Worm (Caenorhabditis elegans) whole organism, early embryonic: ENCODE data around the gene F36D4.4.
"Not testable (repeated sequence)": the region's sequence is repeated elsewhere in the genome, so short reads cannot be mapped to it uniquely, and the experiment has no call there.

ENCODE experiments used
- B0310.2 ChIP-seq: sonication (generic microtip); optimal IDR thresholded peaks from 2 replicates; lab custom pipeline; 2016; ENCODE audit warnings: mild to moderate bottlenecking, missing genetic modification characterization, missing compliant biosample characterization
- F13C5.2 ChIP-seq: sonication (generic microtip); optimal IDR thresholded peaks from 2 replicates; lab custom pipeline; 2017; ENCODE audit warnings: mild to moderate bottlenecking, missing genetic modification characterization, inconsistent platforms, missing compliant biosample characterization
- aly-1 ChIP-seq: sonication (generic microtip); optimal IDR thresholded peaks from 2 replicates; lab custom pipeline; 2016; ENCODE audit warnings: missing genetic modification characterization, missing compliant biosample characterization
- ama-1 ChIP-seq: fragments of 150-350 bp; optimal IDR thresholded peaks from 2 replicates; lab custom pipeline; 2014
- ceh-13 ChIP-seq: fragments of 200-800 bp; sonication (Bioruptor generic); optimal IDR thresholded peaks from 2 replicates; lab custom pipeline; 2018; ENCODE audit warnings: mild to moderate bottlenecking, missing genetic modification characterization, missing compliant biosample characterization
- ceh-36 ChIP-seq: sonication (generic microtip); optimal IDR thresholded peaks from 2 replicates; lab custom pipeline; 2016; ENCODE audit warnings: missing genetic modification characterization, inconsistent platforms, missing compliant biosample characterization
- ets-7 ChIP-seq: sonication (generic microtip); optimal IDR thresholded peaks from 2 replicates; lab custom pipeline; 2016; ENCODE audit warnings: missing genotype, missing genetic modification characterization, missing compliant biosample characterization
- flt-1 ChIP-seq: fragments of 200-800 bp; sonication (Bioruptor generic); IDR thresholded peaks from 2 replicates; pipeline ENCODE4 v1.3.6; 2022; ENCODE audit warnings: missing genetic modification characterization, missing compliant biosample characterization
- hmbx-1 ChIP-seq: sonication (generic microtip); optimal IDR thresholded peaks from 2 replicates; lab custom pipeline; 2016; ENCODE audit warnings: mild to moderate bottlenecking, missing genetic modification characterization, missing compliant biosample characterization
- hmg-4 ChIP-seq: fragments of 200-800 bp; sonication (Bioruptor generic); optimal IDR thresholded peaks from 2 replicates; lab custom pipeline; 2018; ENCODE audit warnings: mild to moderate bottlenecking, missing genetic modification characterization, missing compliant biosample characterization
- hnd-1 ChIP-seq: sonication (generic microtip); optimal IDR thresholded peaks from 2 replicates; lab custom pipeline; 2016; ENCODE audit warnings: missing genetic modification characterization, missing compliant biosample characterization
- pes-1 ChIP-seq: fragments of 200-800 bp; sonication (Bioruptor generic); IDR thresholded peaks from 2 replicates; pipeline ENCODE4 v1.3.6; 2022; ENCODE audit warnings: missing genetic modification reagents, missing genetic modification characterization, missing compliant biosample characterization
- scrt-1 ChIP-seq: fragments of 200-800 bp; sonication (Bioruptor generic); IDR thresholded peaks from 2 replicates; pipeline ENCODE4 v1.3.6; 2022; ENCODE audit warnings: missing genetic modification characterization, missing compliant biosample characterization
- sea-1 ChIP-seq: fragments of 200-800 bp; sonication (Bioruptor generic); conservative IDR thresholded peaks from 2 replicates; pipeline ENCODE4 v1.3.6; 2022; ENCODE audit warnings: missing genetic modification characterization, missing compliant biosample characterization
- tbx-11 ChIP-seq: fragments of 200-800 bp; sonication (Bioruptor generic); IDR thresholded peaks from 2 replicates; pipeline ENCODE4 v1.3.6; 2022; ENCODE audit warnings: missing genetic modification characterization, missing compliant biosample characterization
- tbx-37 ChIP-seq: fragments of 200-800 bp; sonication (Bioruptor generic); conservative IDR thresholded peaks from 2 replicates; pipeline ENCODE4 v1.3.6; 2022; ENCODE audit warnings: missing genetic modification reagents, missing genetic modification characterization, missing compliant biosample characterization
- tra-4 ChIP-seq: sonication (generic microtip); optimal IDR thresholded peaks from 2 replicates; lab custom pipeline; 2017; ENCODE audit warnings: missing genetic modification characterization, missing compliant biosample characterization

The F36D4.4 gene

DNA sequence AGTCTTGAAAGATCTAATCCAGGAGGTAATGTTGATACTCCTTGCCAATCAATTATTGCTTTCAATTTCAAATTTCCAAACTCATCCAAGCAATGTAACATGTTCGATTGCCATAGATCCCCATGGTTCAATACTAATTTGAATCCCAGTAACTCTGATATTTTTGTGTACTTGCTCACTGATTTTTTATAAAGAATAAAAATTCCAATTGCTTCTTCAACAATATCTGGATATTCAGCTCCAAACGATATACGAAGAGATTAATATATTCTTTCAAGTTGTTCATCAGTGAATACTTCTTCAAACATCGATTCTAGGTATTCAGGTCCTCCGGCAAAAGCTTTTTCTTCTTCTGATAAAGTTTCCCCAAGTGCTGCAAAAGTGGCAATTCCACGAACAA lies 34.6 kb downstream of the F36D4.4 start, which contains the start of gene E02C12.11:
Gene E02C12.11 (minus strand): TSS at position 101 of the 400 bp plus-strand sequence.
- TF ChIP-seq scrt-1 (GFP tag; lab: Robert Waterston, UW); ets-7 (tag; lab: Kevin White, UChicago); B0310.2: not testable (repeated sequence)

DNA sequence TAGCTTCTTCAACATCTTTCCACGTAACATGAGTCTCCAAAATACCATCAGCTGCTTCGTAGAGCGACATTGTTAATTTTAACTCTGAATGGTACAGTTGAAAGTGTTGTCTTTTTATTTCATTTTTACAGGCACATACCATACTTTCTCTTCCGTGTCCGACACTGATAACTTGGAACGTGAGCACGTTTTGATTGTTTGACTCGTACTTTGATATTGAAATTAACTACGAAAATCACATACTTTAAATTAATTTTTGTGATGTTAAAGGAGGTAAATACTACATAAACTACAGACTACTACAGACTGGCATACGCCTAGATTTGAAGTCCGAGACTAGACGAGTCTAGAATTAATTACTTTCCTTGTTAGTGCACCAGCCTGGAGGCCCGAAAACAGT lies 36.1 kb downstream of the F36D4.4 start, which contains the start of gene E02C12.10:
Gene E02C12.10 (minus strand): TSS at position 75 of the 400 bp plus-strand sequence.
- TF ChIP-seq ceh-36 (tag; lab: Kevin White, UChicago) (no peak), hmbx-1 (tag; lab: Kevin White, UChicago) (no peak), pes-1 (GFP tag; lab: Robert Waterston, UW) (no peak), hmg-4 (no peak), sea-1 (GFP tag; lab: Robert Waterston, UW) (no peak), aly-1 (tag; lab: Kevin White, UChicago) (no peak), B0310.2 (no peak), ets-7 (tag; lab: Kevin White, UChicago) (no peak), tbx-11 (GFP tag; lab: Robert Waterston, UW) (no peak), F13C5.2 (tag; lab: Kevin White, UChicago) (no peak), ceh-13 (GFP tag; lab: Kevin White, UChicago) (no peak), tbx-37 (GFP tag; lab: Robert Waterston, UW) (no peak), flt-1 (no peak), scrt-1 (GFP tag; lab: Robert Waterston, UW) (no peak), ama-1 (lab: Kevin White, UChicago) (no peak), hnd-1 (tag; lab: Kevin White, UChicago) (no peak), tra-4 (no peak)

DNA sequence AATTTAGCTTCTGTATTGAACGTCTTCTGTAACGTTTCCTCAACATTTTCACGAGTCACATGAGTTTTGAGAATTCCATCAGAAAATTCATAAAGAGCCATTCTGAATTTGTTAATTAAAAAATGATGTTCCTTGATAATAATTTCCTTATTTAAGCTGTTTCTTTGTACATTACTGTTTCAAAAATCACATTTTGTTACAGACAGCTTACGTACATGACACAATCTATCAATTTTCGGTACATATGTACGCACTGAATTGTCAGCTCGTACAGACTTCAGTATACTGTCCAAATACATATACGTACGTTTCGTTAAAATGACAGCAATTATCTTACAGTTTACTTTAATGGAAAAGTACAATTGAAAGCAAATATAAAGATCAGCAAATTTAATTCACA lies 38.0 kb downstream of the F36D4.4 start, which contains the start of gene E02C12.19:
Gene E02C12.19 (minus strand): TSS at position 101 of the 400 bp plus-strand sequence.
- TF ChIP-seq flt-1, result no peak
- TF ChIP-seq ceh-13 (GFP tag; lab: Kevin White, UChicago), result no peak

- TF ChIP-seq hnd-1 (tag; lab: Kevin White, UChicago) (no peak), hmg-4 (no peak), hmbx-1 (tag; lab: Kevin White, UChicago) (no peak), flt-1 (no peak), tbx-37 (GFP tag; lab: Robert Waterston, UW) (no peak), ets-7 (tag; lab: Kevin White, UChicago) (no peak), tbx-11 (GFP tag; lab: Robert Waterston, UW) (no peak), sea-1 (GFP tag; lab: Robert Waterston, UW) (no peak), ceh-36 (tag; lab: Kevin White, UChicago) (no peak), pes-1 (GFP tag; lab: Robert Waterston, UW) (no peak)
Observed at ce11 chrV:9375378-9375777, 39.0 kb downstream of the F36D4.4 start, which contains the start of gene E02C12.9. Gene E02C12.9, minus strand, starts transcription at chrV:9375478.

- TF ChIP-seq B0310.2, result no peak
- TF ChIP-seq sea-1 (GFP tag; lab: Robert Waterston, UW), result no peak
- TF ChIP-seq F13C5.2 (tag; lab: Kevin White, UChicago), result no peak
- TF ChIP-seq flt-1, result no peak
- no peak for TF ChIP-seq hmbx-1 (tag; lab: Kevin White, UChicago)
- no peak for TF ChIP-seq hnd-1 (tag; lab: Kevin White, UChicago)
- no peak for TF ChIP-seq ceh-36 (tag; lab: Kevin White, UChicago)
- TF ChIP-seq ets-7 (tag; lab: Kevin White, UChicago), result no peak
- no peak for TF ChIP-seq tra-4
- no peak for TF ChIP-seq ama-1 (lab: Kevin White, UChicago)
- TF ChIP-seq tbx-11 (GFP tag; lab: Robert Waterston, UW), result no peak
- no peak for TF ChIP-seq tbx-37 (GFP tag; lab: Robert Waterston, UW)
- TF ChIP-seq scrt-1 (GFP tag; lab: Robert Waterston, UW), result no peak
- TF ChIP-seq hmg-4, result no peak
- TF ChIP-seq pes-1 (GFP tag; lab: Robert Waterston, UW), result no peak
- TF ChIP-seq aly-1 (tag; lab: Kevin White, UChicago), result no peak
Observed at ce11 chrV:9373473-9373872, 40.9 kb downstream of the F36D4.4 start, which contains the start of gene E02C12.8. Gene E02C12.8, minus strand, starts transcription at chrV:9373613.

DNA sequence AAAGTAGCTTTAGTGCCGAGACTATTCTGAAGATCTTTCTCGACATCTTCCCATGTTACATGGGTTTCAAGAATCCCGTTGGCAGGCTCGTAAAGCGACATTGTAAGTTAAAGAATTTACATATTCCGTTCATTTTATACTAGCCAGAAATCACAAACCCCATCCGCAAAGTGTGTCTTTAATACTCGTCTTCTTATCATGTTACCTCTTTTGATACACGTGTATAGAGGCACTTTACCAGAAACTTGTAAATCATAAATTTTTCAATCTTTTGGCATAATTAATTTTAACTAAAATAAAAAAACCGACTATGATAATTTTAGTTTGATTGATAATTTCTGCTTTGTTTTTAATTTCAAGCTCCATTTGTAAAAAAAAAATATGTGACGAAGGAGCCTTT lies 43.4 kb downstream of the F36D4.4 start, which contains the start of gene E02C12.6:
Gene E02C12.6 (minus strand): TSS at position 101 of the 400 bp plus-strand sequence.
- TF ChIP-seq ets-7 (tag; lab: Kevin White, UChicago) (no peak), aly-1 (tag; lab: Kevin White, UChicago) (no peak), hnd-1 (tag; lab: Kevin White, UChicago) (no peak), sea-1 (GFP tag; lab: Robert Waterston, UW) (no peak), tra-4 (no peak), F13C5.2 (tag; lab: Kevin White, UChicago) (no peak)

ce11 chrV:9359674-9360073 lies 54.7 kb downstream of the F36D4.4 start, which contains the start of gene gpa-3:
Gene gpa-3, minus strand, starts transcription at chrV:9359774.
- TF ChIP-seq flt-1 (no peak), tra-4 (no peak), hnd-1 (tag; lab: Kevin White, UChicago) (no peak), pes-1 (GFP tag; lab: Robert Waterston, UW) (no peak)

DNA sequence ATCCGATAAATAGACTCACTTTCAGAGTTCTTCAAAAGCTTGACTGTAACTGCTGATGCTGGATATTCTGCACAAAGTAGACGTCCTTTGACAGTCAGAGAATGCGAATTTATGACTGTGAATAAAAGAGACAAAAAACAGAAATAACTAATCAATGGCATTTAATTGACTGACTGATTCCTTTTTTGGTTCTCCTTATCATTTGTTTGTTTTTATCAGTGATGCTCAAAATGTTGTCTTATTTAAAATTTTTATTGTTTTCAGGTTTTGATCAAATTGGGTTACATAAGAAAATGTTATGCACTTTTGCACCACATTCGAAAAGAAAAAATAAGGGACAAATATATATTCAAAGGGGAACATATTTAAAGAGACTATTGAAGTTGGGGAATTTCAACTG lies 58.1 kb downstream of the F36D4.4 start, which contains the start of gene ttr-49:
Gene ttr-49 (minus strand): TSS at position 171 of the 400 bp plus-strand sequence.
- no peak for TF ChIP-seq tbx-37 (GFP tag; lab: Robert Waterston, UW)
- no peak for TF ChIP-seq ama-1 (lab: Kevin White, UChicago)
- no peak for TF ChIP-seq ets-7 (tag; lab: Kevin White, UChicago)
- no peak for TF ChIP-seq aly-1 (tag; lab: Kevin White, UChicago)
- no peak for TF ChIP-seq flt-1
- TF ChIP-seq tra-4, result no peak
- TF ChIP-seq B0310.2, result no peak
- no peak for TF ChIP-seq pes-1 (GFP tag; lab: Robert Waterston, UW)
- no peak for TF ChIP-seq sea-1 (GFP tag; lab: Robert Waterston, UW)
- TF ChIP-seq hnd-1 (tag; lab: Kevin White, UChicago), result no peak
- TF ChIP-seq hmg-4, result no peak
- TF ChIP-seq ceh-36 (tag; lab: Kevin White, UChicago), result no peak
- no peak for TF ChIP-seq hmbx-1 (tag; lab: Kevin White, UChicago)
- no peak for TF ChIP-seq ceh-13 (GFP tag; lab: Kevin White, UChicago)
- no peak for TF ChIP-seq F13C5.2 (tag; lab: Kevin White, UChicago)
- TF ChIP-seq scrt-1 (GFP tag; lab: Robert Waterston, UW), result no peak
- TF ChIP-seq tbx-11 (GFP tag; lab: Robert Waterston, UW), result no peak
